Worm (Caenorhabditis elegans) whole organism, late embryonic: ENCODE results near the gene mig-10.

Experiments
- K02D7.2 ChIP-seq: sonication (generic microtip); optimal IDR thresholded peaks from 2 replicates; lab custom pipeline; 2017; ENCODE audit warnings: mild to moderate bottlenecking, missing genetic modification characterization, missing compliant biosample characterization
- ama-1 ChIP-seq: fragments of 150-350 bp; optimal IDR thresholded peaks from 2 replicates; lab custom pipeline; 2014
- ceh-19 ChIP-seq: fragments of 200-800 bp; sonication (Bioruptor generic); optimal IDR thresholded peaks from 2 replicates; lab custom pipeline; 2018; ENCODE audit warnings: mild to moderate bottlenecking, missing genetic modification characterization, missing compliant biosample characterization
- ceh-45 ChIP-seq: fragments of 200-800 bp; sonication (Bioruptor generic); IDR thresholded peaks from 2 replicates; pipeline ENCODE4 v1.3.6; 2022; ENCODE audit warnings: missing genetic modification reagents, missing genetic modification characterization, missing compliant biosample characterization
- eyg-1 ChIP-seq: sonication (generic microtip); optimal IDR thresholded peaks from 2 replicates; lab custom pipeline; 2016; ENCODE audit warnings: missing genotype, missing genetic modification characterization, missing compliant biosample characterization
- gmeb-2 ChIP-seq: sonication (generic microtip); optimal IDR thresholded peaks from 2 replicates; lab custom pipeline; 2016; ENCODE audit warnings: missing genetic modification characterization, inconsistent platforms, missing compliant biosample characterization
- hlh-6 ChIP-seq: sonication (generic microtip); optimal IDR thresholded peaks from 2 replicates; lab custom pipeline; 2016; ENCODE audit warnings: missing genotype, missing genetic modification characterization, missing compliant biosample characterization
- lin-11 ChIP-seq: fragments of 200-800 bp; sonication (Bioruptor generic); optimal IDR thresholded peaks from 2 replicates; lab custom pipeline; 2018; ENCODE audit warnings: mild to moderate bottlenecking, missing genetic modification characterization, missing compliant biosample characterization
- nhr-11 ChIP-seq: fragments of 150-350 bp; optimal IDR thresholded peaks from 2 replicates; lab custom pipeline; 2014; ENCODE audit warnings: missing biosample characterization, missing genetic modification characterization
- pha-4 ChIP-seq: fragments of 150-350 bp; optimal IDR thresholded peaks from 2 replicates; lab custom pipeline; 2018; ENCODE audit warnings: missing biosample characterization, missing genetic modification reagents, missing genetic modification characterization
- pqm-1 ChIP-seq: sonication (generic microtip); optimal IDR thresholded peaks from 2 replicates; lab custom pipeline; 2016; ENCODE audit warnings: missing genetic modification characterization, missing compliant biosample characterization
- sox-2 ChIP-seq: fragments of 200-800 bp; sonication (Bioruptor generic); IDR thresholded peaks from 2 replicates; pipeline ENCODE4 v1.3.6; 2022; ENCODE audit warnings: missing genetic modification reagents, missing genetic modification characterization, missing compliant biosample characterization

DNA sequence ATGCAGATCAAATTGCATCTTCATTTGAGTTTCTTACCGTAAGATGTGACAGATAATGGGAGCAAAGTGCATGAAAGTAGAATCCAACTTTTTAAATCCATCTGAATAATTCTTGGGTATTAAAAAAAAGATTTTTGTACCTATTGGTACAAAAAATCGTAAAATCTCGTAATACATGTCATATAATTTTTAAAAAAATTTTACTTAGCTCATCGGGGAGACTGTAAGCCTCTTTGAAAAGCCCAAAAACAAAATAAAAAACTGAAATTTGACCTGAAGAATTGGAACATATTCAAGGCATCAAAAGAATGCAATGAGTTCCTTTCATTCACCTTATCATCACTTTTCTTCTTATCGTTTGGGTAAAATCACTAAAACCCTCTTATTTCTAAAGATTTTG lies 3.0 kb upstream of the mig-10 start, which contains the start of gene clec-160:
- TF ChIP-seq hlh-6 (tag; lab: Kevin White, UChicago) (no peak), ceh-19 (GFP tag; lab: Kevin White, UChicago) (no peak), nhr-11 (no peak), K02D7.2 (tag; lab: Kevin White, UChicago) (no peak), pqm-1 (no peak), ceh-45 (GFP tag; lab: Robert Waterston, UW) (no peak), ama-1 (no peak), gmeb-2 (tag; lab: Kevin White, UChicago) (no peak), eyg-1 (tag; lab: Kevin White, UChicago) (no peak), pha-4 (no peak), lin-11 (tag; lab: Kevin White, UChicago) (no peak), sox-2 (GFP tag; lab: Robert Waterston, UW) (no peak)
